Fruit fly (Drosophila melanogaster) whole organism, larva: ENCODE data around the gene CG43137.

ENCODE experiments used
- noc ChIP-seq: fragments of 200-800 bp; sonication (Bioruptor generic); optimal IDR thresholded peaks from 3 replicates; lab custom pipeline; 2019; ENCODE audit warnings: missing biosample characterization, mild to moderate bottlenecking, missing genetic modification characterization, moderate library complexity

Gene CG43137

dm6 chrX:5865051-5865450 is at the start of gene CG43137:
CG43137 (minus strand) TSS chrX:5865151.
- no peak for TF ChIP-seq noc (tag; lab: Kevin White, UChicago)

- peak; percentile 13 for TF ChIP-seq noc (tag; lab: Kevin White, UChicago)
Measured at dm6 chrX:5907916-5908315, 43.0 kb upstream of the CG43137 start, which contains the start of gene CG12236. CG12236 (plus strand) TSS chrX:5908135.

- no peak for TF ChIP-seq noc (tag; lab: Kevin White, UChicago)
Measured at dm6 chrX:5905446-5905845, 40.5 kb upstream of the CG43137 start, which contains the start of gene CG4020. CG4020 (plus strand) TSS chrX:5905746.

DNA sequence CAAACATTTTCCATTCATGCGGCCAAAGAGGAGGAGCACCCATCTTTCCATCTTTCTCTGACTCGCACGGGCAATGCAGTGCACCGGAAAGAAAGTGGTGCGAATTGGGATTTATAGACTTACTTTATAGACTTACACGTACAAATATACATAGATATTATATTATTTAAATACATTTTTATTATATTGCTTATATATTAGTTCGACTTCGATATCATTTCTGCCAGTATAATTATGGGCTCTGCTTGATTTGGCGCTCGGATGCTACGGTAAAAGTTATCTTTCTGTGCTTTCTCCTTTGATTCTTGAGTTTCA is 40.1 kb upstream of the CG43137 start:
- no peak for TF ChIP-seq noc (tag; lab: Kevin White, UChicago)

DNA sequence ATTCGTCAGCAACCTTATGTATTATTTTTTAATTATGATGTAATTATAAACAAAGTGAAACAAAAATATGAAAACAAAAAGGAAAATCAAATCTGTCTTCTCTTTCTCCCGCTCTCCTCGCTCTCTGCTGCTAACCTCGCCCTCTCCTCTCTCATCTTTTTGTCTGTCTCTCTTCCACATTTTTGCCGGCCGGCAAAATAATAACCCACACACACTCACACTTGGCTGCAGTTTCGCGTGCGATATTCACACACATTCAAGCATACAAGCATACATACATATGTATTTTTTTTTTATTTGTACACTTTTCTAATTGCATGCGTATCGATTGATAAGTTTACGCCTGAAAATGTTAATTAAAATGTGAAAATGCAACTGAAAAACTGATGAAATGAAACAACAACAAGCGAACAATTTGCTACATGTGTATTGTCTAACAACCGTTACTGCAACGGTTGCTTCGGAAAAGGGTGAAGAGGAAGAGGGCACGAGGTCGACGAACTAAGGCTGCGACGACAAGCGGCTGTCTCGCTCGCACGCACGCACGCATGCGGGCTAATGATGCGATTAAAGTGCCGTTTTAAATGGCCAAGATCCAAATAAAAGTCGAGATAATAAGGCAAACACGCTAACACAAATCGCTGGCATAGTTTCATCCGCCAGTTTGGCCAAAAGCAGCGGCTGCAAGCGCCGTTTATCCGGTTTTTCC is 39.6 kb upstream of the CG43137 start:
- no peak for TF ChIP-seq noc (tag; lab: Kevin White, UChicago)

DNA sequence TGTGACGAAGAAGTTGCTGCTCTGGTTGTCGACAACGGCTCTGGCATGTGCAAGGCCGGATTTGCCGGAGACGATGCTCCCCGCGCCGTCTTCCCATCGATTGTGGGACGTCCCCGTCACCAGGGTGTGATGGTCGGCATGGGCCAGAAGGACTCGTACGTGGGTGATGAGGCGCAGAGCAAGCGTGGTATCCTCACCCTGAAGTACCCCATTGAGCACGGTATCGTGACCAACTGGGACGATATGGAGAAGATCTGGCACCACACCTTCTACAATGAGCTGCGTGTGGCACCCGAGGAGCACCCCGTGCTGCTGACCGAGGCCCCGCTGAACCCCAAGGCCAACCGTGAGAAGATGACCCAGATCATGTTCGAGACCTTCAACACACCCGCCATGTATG is 37.8 kb upstream of the CG43137 start:
- no peak for TF ChIP-seq noc (tag; lab: Kevin White, UChicago)

dm6 chrX:5901628-5902213 is 36.8 kb upstream of the CG43137 start:
- peak; percentile 54 for TF ChIP-seq noc (tag; lab: Kevin White, UChicago)

DNA sequence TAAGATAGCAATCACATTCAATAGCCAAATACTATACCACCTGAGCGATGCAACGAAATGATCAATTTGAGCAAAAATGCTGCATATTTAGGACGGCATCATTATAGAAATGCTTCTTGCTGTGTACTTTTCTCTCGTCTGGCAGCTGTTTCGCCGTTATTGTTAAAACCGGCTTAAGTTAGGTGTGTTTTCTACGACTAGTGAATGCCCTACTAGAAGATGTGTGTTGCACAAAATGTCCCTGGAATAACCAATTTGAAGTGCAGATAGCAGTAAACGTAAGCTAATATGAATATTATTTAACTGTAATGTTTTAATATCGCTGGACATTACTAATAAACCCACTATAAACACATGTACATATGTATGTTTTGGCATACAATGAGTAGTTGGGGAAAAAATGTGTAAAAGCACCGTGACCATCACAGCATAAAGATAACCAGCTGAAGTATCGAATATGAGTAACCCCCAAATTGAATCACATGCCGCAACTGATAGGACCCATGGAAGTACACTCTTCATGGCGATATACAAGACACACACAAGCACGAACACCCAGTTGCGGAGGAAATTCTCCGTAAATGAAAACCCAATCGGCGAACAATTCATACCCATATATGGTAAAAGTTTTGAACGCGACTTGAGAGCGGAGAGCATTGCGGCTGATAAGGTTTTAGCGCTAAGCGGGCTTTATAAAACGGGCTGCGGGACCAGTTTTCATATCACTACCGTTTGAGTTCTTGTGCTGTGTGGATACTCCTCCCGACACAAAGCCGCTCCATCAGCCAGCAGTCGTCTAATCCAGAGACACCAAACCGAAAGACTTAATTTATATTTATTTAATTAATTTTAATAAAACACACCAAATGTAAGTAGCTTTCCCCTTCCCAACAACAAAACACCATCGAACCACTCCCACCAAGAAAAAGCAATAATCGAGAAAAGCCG is 35.5 kb upstream of the CG43137 start, which contains the start of gene Act5C:
Gene Act5C (plus strand): TSS at position 716 of the 948 bp plus-strand sequence.
- peak; percentile 84 for TF ChIP-seq noc (tag; lab: Kevin White, UChicago)

dm6 chrX:5899241-5900145 is 34.5 kb upstream of the CG43137 start:
- TF ChIP-seq noc (tag; lab: Kevin White, UChicago) = peak; percentile 16

- TF ChIP-seq noc (tag; lab: Kevin White, UChicago) = no peak
Measured at dm6 chrX:5896809-5897700, 32.1 kb upstream of the CG43137 start.

DNA sequence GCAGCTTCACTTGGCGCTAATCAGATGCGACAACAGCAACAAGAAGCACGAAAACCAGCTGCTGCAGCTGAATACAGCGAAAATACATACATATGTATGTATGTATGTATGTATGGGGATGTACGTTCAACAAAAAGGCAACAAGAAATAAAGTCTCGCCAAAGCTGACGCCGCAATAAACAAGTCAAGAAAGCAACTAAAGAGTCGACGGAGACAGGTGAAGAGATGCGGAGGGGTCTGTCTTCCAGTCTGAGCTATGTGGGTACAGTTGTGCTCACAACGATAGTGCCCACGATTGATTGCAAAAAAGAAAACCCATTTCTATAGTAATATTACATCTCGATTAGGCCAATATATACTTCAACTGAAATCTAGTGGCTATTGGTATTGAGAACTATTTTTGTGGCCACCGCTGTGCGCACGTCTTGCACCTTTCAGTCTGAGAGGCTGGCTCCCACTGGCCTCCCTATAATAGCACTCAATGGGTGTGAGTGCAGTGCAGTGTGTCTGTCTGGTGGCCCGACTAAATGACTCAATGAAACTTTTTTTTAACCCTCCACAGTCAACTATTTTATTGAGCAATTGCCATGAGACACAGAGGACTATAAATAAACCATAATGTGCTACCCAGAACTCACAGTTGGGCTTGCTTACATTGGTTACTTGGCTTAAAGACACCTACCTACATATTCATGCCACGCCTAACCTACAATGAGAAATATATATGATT is 31.0 kb upstream of the CG43137 start:
- peak; percentile 57 for TF ChIP-seq noc (tag; lab: Kevin White, UChicago)

DNA sequence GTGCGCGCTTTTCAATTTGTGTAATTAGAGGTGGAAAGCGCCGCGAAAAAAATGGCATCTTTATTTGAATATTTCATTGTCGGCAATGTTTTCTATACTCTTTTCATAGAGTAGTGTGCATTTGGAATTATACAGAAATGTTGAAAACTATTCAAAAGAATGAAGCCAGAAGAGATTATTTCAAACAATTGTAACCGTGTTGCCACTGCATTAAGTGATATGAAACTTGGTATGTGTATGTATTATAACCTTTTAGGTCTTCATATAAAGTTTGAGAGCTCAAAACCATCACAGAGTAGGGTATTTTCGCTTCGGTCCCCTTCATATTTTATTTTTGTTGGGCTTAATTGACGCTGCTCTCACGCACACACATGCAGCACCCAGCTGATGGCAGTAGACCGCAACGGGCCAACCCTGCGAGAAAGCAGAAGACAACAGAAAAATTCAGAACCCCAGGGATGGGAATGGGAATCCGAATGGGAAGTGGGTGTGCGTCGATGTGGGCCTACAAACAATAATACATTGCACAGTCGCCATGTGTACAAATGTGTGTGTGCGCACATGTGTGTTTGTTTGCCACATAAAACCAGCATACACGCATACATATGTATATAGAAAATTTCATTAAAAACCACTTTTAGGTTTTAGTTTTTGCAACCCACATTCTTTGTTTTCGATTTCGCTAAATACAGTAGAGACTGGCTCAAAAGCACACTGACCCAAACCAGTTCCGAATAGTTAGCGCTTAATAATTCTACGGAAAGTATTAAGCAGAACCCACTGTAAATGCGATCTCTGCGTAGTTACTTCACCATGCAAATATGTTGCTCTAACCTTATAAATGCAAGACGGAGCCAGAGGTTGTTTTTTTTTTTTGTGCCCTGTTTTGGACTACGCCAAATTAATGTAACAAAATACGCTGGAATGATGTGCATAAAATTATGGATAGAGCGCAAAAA is 29.9 kb upstream of the CG43137 start:
- no peak for TF ChIP-seq noc (tag; lab: Kevin White, UChicago)
